Fruit fly (Drosophila melanogaster): Measurements from ENCODE around the gene CG31463.

DNA sequence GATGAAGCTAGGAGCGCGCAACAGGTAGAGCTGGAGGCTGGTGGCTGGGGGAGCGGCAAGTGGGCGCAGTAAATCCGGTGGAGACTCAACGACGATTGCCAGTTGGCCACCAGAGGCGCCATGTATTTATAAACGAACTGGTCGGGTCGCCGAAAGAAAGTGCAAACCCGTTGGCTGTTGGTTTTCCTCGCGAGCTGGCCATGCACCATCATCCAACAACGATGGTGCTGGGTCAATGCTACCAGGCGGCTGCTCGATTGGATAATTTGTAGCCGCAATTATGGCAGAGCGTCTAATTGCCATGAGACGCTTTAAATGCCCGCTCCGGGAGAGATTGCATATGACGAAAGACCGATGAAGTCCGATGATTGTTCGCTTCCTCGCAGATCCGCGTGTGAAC lies 18.5 kb downstream of the CG31463 start, which contains the start of gene CG11693:
- TF ChIP-seq Crg-1 (GFP tag; optimal IDR thresholded peaks at IDR 0.05) = no peak
- no peak for TF ChIP-seq kay (GFP tag; ENCODE audit: borderline replicate concordance)
- TF ChIP-seq CG7045 (GFP tag; optimal IDR thresholded peaks at IDR 0.05) = no peak
- TF ChIP-seq Clk (GFP tag; optimal IDR thresholded peaks at IDR 0.05) = no peak
- no peak for TF ChIP-seq Mnt (GFP tag; optimal IDR thresholded peaks at IDR 0.05)
- TF ChIP-seq tj (GFP tag; optimal IDR thresholded peaks at IDR 0.05) = no peak
- no peak for TF ChIP-seq cic (GFP tag; optimal IDR thresholded peaks at IDR 0.05)
- no peak for TF ChIP-seq CG11617 (GFP tag; optimal IDR thresholded peaks at IDR 0.05)
- TF ChIP-seq CG5204 (GFP tag; optimal IDR thresholded peaks at IDR 0.05) = no peak
- TF ChIP-seq cnc (optimal IDR thresholded peaks at IDR 0.05) = no peak
